Worm (Caenorhabditis elegans): ENCODE results near the gene nbet-1.
A peak's percentile ranks its signal among the peaks of the same experiment; 100 is the strongest.
"Not testable (repeated sequence)": the region's sequence is repeated elsewhere in the genome, so short reads cannot be mapped to it uniquely, and the experiment has no call there.

nbet-1 gene

DNA sequence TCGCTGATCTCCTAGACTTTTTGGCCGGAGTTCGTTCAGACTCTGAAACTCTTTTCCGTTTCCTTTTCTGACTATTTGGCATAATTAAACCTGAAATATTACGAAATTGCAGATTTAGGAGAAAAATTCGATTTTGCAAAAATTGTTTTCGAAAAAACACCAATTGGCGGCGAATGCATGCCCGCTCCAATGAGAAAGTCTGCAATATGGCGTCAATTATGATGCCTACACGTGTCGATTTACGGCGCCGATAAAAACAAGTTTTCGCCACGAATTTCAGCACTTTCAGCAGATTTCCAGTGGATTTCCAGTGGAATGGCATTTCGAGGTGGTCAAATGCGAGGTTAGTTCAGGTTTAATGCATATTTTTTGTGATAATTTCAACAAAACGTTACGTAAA is at the start of gene nbet-1, which contains the start of gene Y59E9AL.36:
Gene nbet-1 (plus strand): TSS at position 112 of the 400 bp plus-strand sequence.
Gene Y59E9AL.36 (minus strand): TSS at position 92 of the 400 bp plus-strand sequence.
- TF ChIP-seq ztf-11 (tag; optimal IDR thresholded peaks at IDR 0.05) (no peak), ham-2 (GFP tag; optimal IDR thresholded peaks at IDR 0.05) (no peak), unc-62 (GFP tag; optimal IDR thresholded peaks at IDR 0.05) (no peak), mls-2 (tag; optimal IDR thresholded peaks at IDR 0.05) (no peak), lsy-2 (tag; optimal IDR thresholded peaks at IDR 0.05) (peak; percentile 70), ces-1 (GFP tag; optimal IDR thresholded peaks at IDR 0.05) (peak; percentile 76), nhr-2 (tag; optimal IDR thresholded peaks at IDR 0.05) (no peak), drap-1 (GFP tag; optimal IDR thresholded peaks at IDR 0.05) (no peak), blmp-1 (tag; optimal IDR thresholded peaks at IDR 0.05) (no peak), ceh-39 (tag; optimal IDR thresholded peaks at IDR 0.05) (peak; percentile 50), snpc-4 (tag; optimal IDR thresholded peaks at IDR 0.05) (no peak), ceh-43 (GFP tag; optimal IDR thresholded peaks at IDR 0.05) (no peak), elt-1 (tag; optimal IDR thresholded peaks at IDR 0.05; ENCODE audit: borderline replicate concordance, insufficient read depth) (no peak), lin-32 (GFP tag; optimal IDR thresholded peaks at IDR 0.05) (no peak), mab-5 (tag; optimal IDR thresholded peaks at IDR 0.05) (no peak), sptf-1 (tag; optimal IDR thresholded peaks at IDR 0.05) (no peak), unc-120 (tag; optimal IDR thresholded peaks at IDR 0.05; ENCODE audit: poor library complexity, severe bottlenecking) (peak; percentile 8), unc-39 (tag; optimal IDR thresholded peaks at IDR 0.05) (no peak), M03D4.4 (tag; optimal IDR thresholded peaks at IDR 0.05) (peak; percentile 13), sem-2 (GFP tag; optimal IDR thresholded peaks at IDR 0.05) (no peak), mep-1 (tag; optimal IDR thresholded peaks at IDR 0.05) (peak; percentile 57), nhr-76 (tag; optimal IDR thresholded peaks at IDR 0.05) (no peak), flh-1 (GFP tag; optimal IDR thresholded peaks at IDR 0.05) (no peak), hlh-1 (tag; optimal IDR thresholded peaks at IDR 0.05) (peak; percentile 55), lin-13 (tag; optimal IDR thresholded peaks at IDR 0.05) (peak; percentile 73), ceh-83 (GFP tag; optimal IDR thresholded peaks at IDR 0.05) (no peak), nhr-237 (tag; optimal IDR thresholded peaks at IDR 0.05) (peak; percentile 84), pha-4 (tag; optimal IDR thresholded peaks at IDR 0.05) (peak; percentile 51)

DNA sequence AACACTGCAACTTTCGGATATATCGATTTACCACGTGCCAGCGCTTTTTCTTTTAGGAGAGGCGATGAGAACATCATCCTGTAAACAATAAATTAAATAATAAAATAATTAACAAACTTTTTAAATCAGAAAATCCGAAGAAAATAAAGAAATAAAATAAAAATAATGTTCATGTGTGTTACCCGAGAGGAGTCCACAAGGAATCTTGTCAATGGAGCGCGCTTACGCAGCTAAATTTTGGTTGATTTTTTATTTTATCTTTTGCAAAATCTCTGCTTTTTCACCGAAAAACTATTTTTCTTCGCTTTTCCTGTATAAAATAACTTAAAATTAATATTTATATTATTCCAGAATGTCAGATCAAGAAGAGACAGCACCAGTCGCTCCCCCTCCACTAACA is 49.1 kb upstream of the nbet-1 start, which contains the start of the genes C24D10.6 and C24D10.4:
Gene C24D10.6 (minus strand): TSS at position 78 of the 400 bp plus-strand sequence.
Gene C24D10.4 (plus strand): TSS at position 352 of the 400 bp plus-strand sequence.
- TF ChIP-seq mab-5 (tag; optimal IDR thresholded peaks at IDR 0.05): no peak
- peak; percentile 22 for TF ChIP-seq ces-1 (GFP tag; optimal IDR thresholded peaks at IDR 0.05)
- TF ChIP-seq nhr-237 (tag; optimal IDR thresholded peaks at IDR 0.05): no peak
- peak; percentile 37 for TF ChIP-seq elt-1 (tag; optimal IDR thresholded peaks at IDR 0.05; ENCODE audit: borderline replicate concordance, insufficient read depth)
- TF ChIP-seq mep-1 (tag; optimal IDR thresholded peaks at IDR 0.05): no peak

DNA sequence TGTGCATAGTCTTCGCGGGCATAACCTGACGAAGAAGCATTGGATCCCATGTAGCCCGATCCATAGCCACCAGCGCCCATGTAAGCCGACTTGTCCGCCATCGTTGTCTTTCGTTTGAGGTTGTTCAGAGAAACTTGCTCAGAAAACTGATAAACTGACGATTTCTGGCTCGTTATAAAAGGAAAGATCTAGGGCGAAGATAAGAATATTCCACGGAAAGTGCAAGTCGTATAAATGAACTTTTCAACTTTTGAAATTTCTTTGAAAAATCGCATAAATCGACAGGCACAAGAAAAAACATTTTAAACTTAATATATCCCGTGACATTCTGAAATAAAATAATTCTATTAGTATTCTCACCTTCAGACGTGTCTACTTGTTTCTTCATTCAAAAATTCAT is 46.4 kb upstream of the nbet-1 start, which contains the start of the genes nspd-3 and C24D10.2:
Gene nspd-3 (minus strand): TSS at position 101 of the 400 bp plus-strand sequence.
Gene C24D10.2 (plus strand): TSS at position 399 of the 400 bp plus-strand sequence.
- not testable (repeated sequence) for TF ChIP-seq zip-8 (tag; optimal IDR thresholded peaks at IDR 0.05); elt-3 (tag; optimal IDR thresholded peaks at IDR 0.05); ces-1 (GFP tag; optimal IDR thresholded peaks at IDR 0.05)

DNA sequence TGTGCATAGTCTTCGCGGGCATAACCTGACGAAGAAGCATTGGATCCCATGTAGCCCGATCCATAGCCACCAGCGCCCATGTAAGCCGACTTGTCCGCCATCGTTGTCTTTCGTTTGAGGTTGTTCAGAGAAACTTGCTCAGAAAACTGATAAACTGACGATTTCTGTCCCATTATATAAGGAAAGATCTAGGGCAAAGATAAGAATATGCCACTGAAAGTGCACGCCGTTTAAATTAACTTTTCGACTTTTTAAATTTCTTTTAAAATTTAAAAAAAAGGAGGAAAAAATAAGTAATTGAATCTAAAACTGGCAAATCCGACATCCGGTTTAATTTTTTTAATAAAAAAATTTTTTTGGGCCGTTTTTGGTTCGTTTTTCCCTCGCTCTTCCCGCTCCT is 43.7 kb upstream of the nbet-1 start, which contains the start of gene nspd-6:
Gene nspd-6 (minus strand): TSS at position 101 of the 400 bp plus-strand sequence.
- not testable (repeated sequence) for TF ChIP-seq nhr-2 (tag; optimal IDR thresholded peaks at IDR 0.05); mep-1 (tag; optimal IDR thresholded peaks at IDR 0.05); ceh-83 (GFP tag; optimal IDR thresholded peaks at IDR 0.05)

DNA sequence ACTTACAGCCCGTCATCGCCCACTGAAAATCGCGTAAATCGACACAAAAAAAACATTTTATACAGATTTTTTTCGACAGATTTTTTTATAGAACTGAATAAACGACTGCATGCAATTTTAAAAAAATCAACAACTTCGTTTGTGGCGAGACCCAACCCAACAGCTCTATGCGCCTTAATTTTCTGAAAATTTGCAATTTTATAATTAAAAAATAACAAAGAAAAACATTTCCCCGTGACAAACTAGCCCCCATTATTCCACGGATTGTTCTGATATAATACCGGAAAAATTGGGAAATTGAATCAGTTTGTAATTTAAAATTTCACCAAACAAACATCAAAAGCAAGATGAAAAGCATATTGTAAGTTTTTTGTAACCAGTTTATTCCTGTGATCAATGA is 43.3 kb upstream of the nbet-1 start, which contains the start of gene ptp-5.1:
Gene ptp-5.1 (plus strand): TSS at position 301 of the 400 bp plus-strand sequence.
- TF ChIP-seq pha-4 (tag; optimal IDR thresholded peaks at IDR 0.05) (no peak), unc-120 (tag; optimal IDR thresholded peaks at IDR 0.05; ENCODE audit: poor library complexity, severe bottlenecking) (no peak), bed-3 (GFP tag; optimal IDR thresholded peaks at IDR 0.05) (no peak)
